In the genomic region with DNA sequence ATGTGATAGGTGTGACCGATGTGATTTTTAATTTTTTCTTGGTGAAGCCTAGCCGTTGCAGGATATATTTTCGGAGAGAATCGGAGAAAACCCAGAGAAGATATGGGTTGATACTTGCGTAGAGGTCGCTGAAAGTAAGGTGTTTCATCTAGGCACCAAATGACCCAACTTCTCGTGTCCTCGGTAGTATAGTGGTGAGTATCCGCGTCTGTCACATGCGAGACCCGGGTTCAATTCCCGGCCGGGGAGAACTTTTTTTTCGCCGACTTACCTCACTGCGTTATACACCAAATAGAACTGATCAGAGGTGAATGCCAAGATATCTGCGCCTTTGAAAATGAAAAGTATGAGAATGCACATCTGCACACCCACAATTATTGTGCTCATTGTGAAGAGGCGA, we compare ENCODE assay signal across 1 worm cellular context.
TF ChIP-seq lines count a peak whose summit lies in the region.

No protein-coding gene starts in this region.

TF ChIP-seq in whole organism, L4 larva, 104 proteins besides CTCF, POLR2A, EP300 and RAD21 (continued from another document):
- TF ChIP-seq F49E8.2 (tag; optimal IDR thresholded peaks at IDR 0.05; lab: Kevin White, UChicago; ENCODE audit: borderline replicate concordance) (peak; percentile 76), lin-38 (GFP tag; IDR thresholded peaks at IDR 0.05; lab: Robert Waterston, UW) (peak; percentile 72), arid-1 (GFP tag; conservative IDR thresholded peaks at IDR 0.05; lab: Robert Waterston, UW) (peak; percentile 80), aly-2 (tag; optimal IDR thresholded peaks at IDR 0.05; lab: Kevin White, UChicago) (no peak), ctbp-1 (GFP tag; IDR thresholded peaks at IDR 0.05; lab: Robert Waterston, UW) (peak; percentile 67), lir-3 (tag; optimal IDR thresholded peaks at IDR 0.05; lab: Kevin White, UChicago) (peak; percentile 66), ama-1 (optimal IDR thresholded peaks at IDR 0.05; lab: Kevin White, UChicago) (no peak), nhr-11 (tag; optimal IDR thresholded peaks at IDR 0.05; lab: Kevin White, UChicago) (no peak), ces-1 (GFP tag; optimal IDR thresholded peaks at IDR 0.05; lab: Kevin White, UChicago) (no peak), ceh-20 (GFP tag; IDR thresholded peaks at IDR 0.05; lab: Robert Waterston, UW) (no peak), set-16 (GFP tag; IDR thresholded peaks at IDR 0.05; lab: Robert Waterston, UW) (peak; percentile 30; the same call in 1 of the 2 replicates), nhr-102 (tag; optimal IDR thresholded peaks at IDR 0.05; lab: Kevin White, UChicago) (peak; percentile 68), unc-130 (GFP tag; optimal IDR thresholded peaks at IDR 0.05; lab: Kevin White, UChicago) (no peak), nhr-28 (tag; optimal IDR thresholded peaks at IDR 0.05; lab: Kevin White, UChicago) (peak; percentile 3), ceh-32 (tag; optimal IDR thresholded peaks at IDR 0.05; lab: Kevin White, UChicago; ENCODE audit: poor library complexity) (no peak), R02D3.7 (tag; optimal IDR thresholded peaks at IDR 0.05; lab: Kevin White, UChicago) (no peak), ZK337.2 (GFP tag; IDR thresholded peaks at IDR 0.05; lab: Robert Waterston, UW) (no peak), sdz-12 (GFP tag; optimal IDR thresholded peaks at IDR 0.05; lab: Kevin White, UChicago) (no peak), attf-4 (tag; optimal IDR thresholded peaks at IDR 0.05; lab: Kevin White, UChicago) (no peak), dve-1 (tag; optimal IDR thresholded peaks at IDR 0.05; lab: Kevin White, UChicago; ENCODE audit: insufficient read depth) (peak; percentile 9), F26F4.8 (GFP tag; conservative IDR thresholded peaks at IDR 0.05; lab: Robert Waterston, UW) (peak; percentile 84), egl-27 (tag; optimal IDR thresholded peaks at IDR 0.05; lab: Kevin White, UChicago) (no peak), nhr-77 (tag; optimal IDR thresholded peaks at IDR 0.05; lab: Kevin White, UChicago) (no peak), saeg-2 (GFP tag; IDR thresholded peaks at IDR 0.05; lab: Robert Waterston, UW) (peak; percentile 77), F10B5.3 (tag; optimal IDR thresholded peaks at IDR 0.05; lab: Kevin White, UChicago) (no peak), daf-19 (GFP tag; conservative IDR thresholded peaks at IDR 0.05; lab: Robert Waterston, UW) (peak; percentile 68; the same call in 1 of the 2 replicates), aha-1 (tag; lab: Kevin White, UChicago) (no peak), daf-16 (GFP tag; optimal IDR thresholded peaks at IDR 0.05; lab: Kevin White, UChicago) (peak in 1 of 2 experiments; percentile 85), daf-16 (tag; optimal IDR thresholded peaks at IDR 0.05; lab: Kevin White, UChicago) (peak; percentile 54), Y5F2A.4 (GFP tag; optimal IDR thresholded peaks at IDR 0.05; lab: Kevin White, UChicago) (no peak), dmd-6 (GFP tag; IDR thresholded peaks at IDR 0.05; lab: Robert Waterston, UW) (peak; percentile 68), spr-3 (GFP tag; optimal IDR thresholded peaks at IDR 0.05; lab: Kevin White, UChicago) (no peak), Y105C5A.15 (GFP tag; IDR thresholded peaks at IDR 0.05; lab: Robert Waterston, UW) (0 out of 2 replicates have a peak, but pooled peaks have one; percentile 46), snpc-1.2 (GFP tag; IDR thresholded peaks at IDR 0.05; lab: Robert Waterston, UW) (peak; percentile 98), F44E2.7 (GFP tag; IDR thresholded peaks at IDR 0.05; lab: Robert Waterston, UW) (no peak), hlh-30 (tag; optimal IDR thresholded peaks at IDR 0.05; lab: Kevin White, UChicago; ENCODE audit: insufficient read depth) (peak; percentile 87), mep-1 (tag; optimal IDR thresholded peaks at IDR 0.05; lab: Kevin White, UChicago) (peak; percentile 70), pqm-1 (tag; optimal IDR thresholded peaks at IDR 0.05; lab: Kevin White, UChicago) (no peak), nhr-42 (GFP tag; IDR thresholded peaks at IDR 0.05; lab: Robert Waterston, UW) (peak; percentile 62; the same call in 1 of the 2 replicates), dmd-8 (GFP tag; IDR thresholded peaks at IDR 0.05; lab: Robert Waterston, UW) (peak; percentile 79), fos-1 (tag; optimal IDR thresholded peaks at IDR 0.05; lab: Kevin White, UChicago) (no peak), zfp-3 (GFP tag; conservative IDR thresholded peaks at IDR 0.05; lab: Robert Waterston, UW) (0 out of 2 replicates have a peak, but pooled peaks have one; percentile 29), tra-1 (GFP tag; IDR thresholded peaks at IDR 0.05; lab: Robert Waterston, UW) (peak; percentile 77), zag-1 (tag; optimal IDR thresholded peaks at IDR 0.05; lab: Kevin White, UChicago) (no peak), duxl-1 (tag; optimal IDR thresholded peaks at IDR 0.05; lab: Kevin White, UChicago; ENCODE audit: poor library complexity) (no peak), daf-8 (GFP tag; IDR thresholded peaks at IDR 0.05; lab: Robert Waterston, UW) (no peak), ztf-7 (tag; optimal IDR thresholded peaks at IDR 0.05; lab: Kevin White, UChicago) (no peak), rbr-2 (tag; optimal IDR thresholded peaks at IDR 0.05; lab: Kevin White, UChicago) (peak; percentile 26), zip-11 (GFP tag; IDR thresholded peaks at IDR 0.05; lab: Robert Waterston, UW) (0 out of 2 replicates have a peak, but pooled peaks have one; percentile 45), ceh-44 (GFP tag; IDR thresholded peaks at IDR 0.05; lab: Robert Waterston, UW) (no peak), lim-7 (GFP tag; IDR thresholded peaks at IDR 0.05; lab: Robert Waterston, UW) (peak; percentile 89), lin-13 (GFP tag; optimal IDR thresholded peaks at IDR 0.05; lab: Kevin White, UChicago) (no peak), nhr-10 (tag; optimal IDR thresholded peaks at IDR 0.05; lab: Kevin White, UChicago) (no peak), gei-8 (GFP tag; optimal IDR thresholded peaks at IDR 0.05; lab: Kevin White, UChicago) (peak; percentile 38), nhr-76 (tag; optimal IDR thresholded peaks at IDR 0.05; lab: Kevin White, UChicago) (no peak), jun-1 (tag; optimal IDR thresholded peaks at IDR 0.05; lab: Kevin White, UChicago) (no peak), zip-2 (tag; optimal IDR thresholded peaks at IDR 0.05; lab: Kevin White, UChicago) (no peak), tag-97 (GFP tag; IDR thresholded peaks at IDR 0.05; lab: Robert Waterston, UW) (no peak), mxl-2 (GFP tag; conservative IDR thresholded peaks at IDR 0.05; lab: Robert Waterston, UW) (peak; percentile 44; the same call in 1 of the 2 replicates), ceh-28 (tag; optimal IDR thresholded peaks at IDR 0.05; lab: Kevin White, UChicago) (no peak), nhr-41 (GFP tag; IDR thresholded peaks at IDR 0.05; lab: Robert Waterston, UW) (no peak), madf-5 (GFP tag; IDR thresholded peaks at IDR 0.05; lab: Robert Waterston, UW) (peak; percentile 71 to 84; a peak in 3 of 4 replicates), nhr-48 (tag; optimal IDR thresholded peaks at IDR 0.05; lab: Kevin White, UChicago) (peak; percentile 33), hmg-1.1 (GFP tag; IDR thresholded peaks at IDR 0.05; lab: Robert Waterston, UW) (peak; percentile 68), lsy-2 (tag; optimal IDR thresholded peaks at IDR 0.05; lab: Kevin White, UChicago) (no peak), mdt-29 (GFP tag; IDR thresholded peaks at IDR 0.05; lab: Robert Waterston, UW) (0 out of 2 replicates have a peak, but pooled peaks have one; percentile 37), D1046.2 (GFP tag; IDR thresholded peaks at IDR 0.05; lab: Robert Waterston, UW) (peak; percentile 71; the same call in 1 of the 2 replicates), unc-62 (GFP tag; optimal IDR thresholded peaks at IDR 0.05 in 1 of 2; lab: Kevin White, UChicago) (no peak), unc-62 (tag; optimal IDR thresholded peaks at IDR 0.05; lab: Kevin White, UChicago) (no peak), ztf-11 (tag; optimal IDR thresholded peaks at IDR 0.05; lab: Kevin White, UChicago) (no peak), snpc-4 (tag; optimal IDR thresholded peaks at IDR 0.05; lab: Kevin White, UChicago) (no peak), Y48G9A.11 (GFP tag; IDR thresholded peaks at IDR 0.05; lab: Robert Waterston, UW) (peak; percentile 47; the same call in 1 of the 2 replicates), mes-2 (tag; optimal IDR thresholded peaks at IDR 0.05; lab: Kevin White, UChicago; ENCODE audit: poor library complexity, severe bottlenecking) (peak; percentile 73), unc-39 (tag; optimal IDR thresholded peaks at IDR 0.05; lab: Kevin White, UChicago) (no peak), T20F7.1 (GFP tag; optimal IDR thresholded peaks at IDR 0.05; lab: Kevin White, UChicago) (no peak), hlh-11 (tag; optimal IDR thresholded peaks at IDR 0.05; lab: Kevin White, UChicago) (peak; percentile 21), lin-1 (GFP tag; IDR thresholded peaks at IDR 0.05; lab: Robert Waterston, UW) (no peak), mxl-3 (GFP tag; optimal IDR thresholded peaks at IDR 0.05; lab: Kevin White, UChicago) (peak; percentile 52), zfp-2 (tag; optimal IDR thresholded peaks at IDR 0.05; lab: Kevin White, UChicago) (peak; percentile 19), spr-1 (tag; optimal IDR thresholded peaks at IDR 0.05; lab: Kevin White, UChicago) (peak; percentile 63), Y75B8A.6 (GFP tag; IDR thresholded peaks at IDR 0.05; lab: Robert Waterston, UW) (peak; percentile 81; the same call in 1 of the 2 replicates), skn-1 (tag; optimal IDR thresholded peaks at IDR 0.05; lab: Kevin White, UChicago) (no peak), ceh-62 (tag; optimal IDR thresholded peaks at IDR 0.05; lab: Kevin White, UChicago) (no peak), mdl-1 (tag; optimal IDR thresholded peaks at IDR 0.05; lab: Kevin White, UChicago) (peak in 1 of 2 experiments; percentile 49)
